Fruit fly (Drosophila melanogaster) Kc167 (cell line): ENCODE results near the gene sra.

Experiments used
- h ChIP-seq: fragments of >200 bp; optimal IDR thresholded peaks from 3 replicates; lab custom pipeline; 2018; ENCODE audit warnings: missing external identifiers
- psq ChIP-seq: fragments of >200 bp; optimal IDR thresholded peaks from 2 replicates; lab custom pipeline; 2017; ENCODE audit warnings: missing external identifiers

DNA sequence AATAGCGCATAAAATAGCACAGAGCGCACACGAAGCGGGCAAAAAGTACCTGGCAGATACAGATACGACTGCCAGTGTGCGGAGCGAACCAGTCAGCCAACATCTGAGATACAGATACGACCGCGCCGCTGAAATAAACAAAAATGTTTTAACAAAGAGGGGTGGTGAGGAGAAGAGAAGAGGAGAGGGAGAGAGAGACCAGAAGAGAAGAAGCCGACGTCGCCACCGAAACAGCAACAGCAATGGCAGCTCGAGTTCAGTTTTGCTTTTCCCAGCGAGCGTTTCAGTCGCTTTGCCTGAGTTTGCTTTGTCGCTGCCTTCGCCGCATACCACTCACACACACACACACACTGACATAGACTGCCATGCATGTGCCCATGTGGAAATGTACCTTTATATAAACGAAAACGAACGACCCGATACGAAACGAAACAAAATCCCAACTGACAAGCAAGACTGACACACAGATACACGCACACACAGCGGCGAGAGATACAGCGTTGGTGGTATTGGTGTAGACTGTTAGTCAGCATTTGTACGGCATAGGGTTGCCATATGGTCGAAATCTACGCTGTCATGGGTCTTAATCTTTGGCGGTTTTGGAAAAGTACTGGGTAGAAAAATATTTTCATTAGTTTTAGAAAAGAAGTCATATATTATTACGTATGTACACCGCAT lies 54.4 kb downstream of the sra start:
- TF ChIP-seq psq (lab: Kevin White, UChicago) (no peak), h (lab: Kevin White, UChicago) (no peak)
